Worm (Caenorhabditis elegans): ENCODE results near the gene B0303.4.

The B0303.4 gene

ce11 chrIII:8741955-8742354, 52.3 kb downstream of the B0303.4 start:
- TF ChIP-seq nhr-27 (tag; optimal IDR thresholded peaks at IDR 0.05) (no peak), ztf-25 (GFP tag; IDR thresholded peaks at IDR 0.05) (no peak), dox-1 (GFP tag; IDR thresholded peaks at IDR 0.05) (no peak), xnd-1 (tag; optimal IDR thresholded peaks at IDR 0.05) (no peak), cebp-1 (GFP tag; IDR thresholded peaks at IDR 0.05) (no peak), cebp-1 (tag; optimal IDR thresholded peaks at IDR 0.05) (no peak), Y56A3A.18 (GFP tag; IDR thresholded peaks at IDR 0.05) (no peak), hlh-26 (GFP tag; conservative IDR thresholded peaks at IDR 0.05) (no peak), F49E8.2 (tag; optimal IDR thresholded peaks at IDR 0.05; ENCODE audit: insufficient read depth) (no peak), lin-40 (tag; optimal IDR thresholded peaks at IDR 0.05) (no peak), mxl-1 (tag; optimal IDR thresholded peaks at IDR 0.05) (no peak), cebp-2 (GFP tag; IDR thresholded peaks at IDR 0.05) (no peak), nhr-90 (tag; optimal IDR thresholded peaks at IDR 0.05) (no peak), hsf-1 (GFP tag; IDR thresholded peaks at IDR 0.05) (no peak)

ce11 chrIII:8742584-8742983, 52.9 kb downstream of the B0303.4 start:
- TF ChIP-seq snpc-3.4 (tag; optimal IDR thresholded peaks at IDR 0.05) (no peak), mcd-1 (GFP tag; IDR thresholded peaks at IDR 0.05) (no peak), tbx-9 (tag; optimal IDR thresholded peaks at IDR 0.05; ENCODE audit: borderline replicate concordance) (no peak), hlh-26 (GFP tag; conservative IDR thresholded peaks at IDR 0.05) (no peak), rpc-1 (optimal IDR thresholded peaks at IDR 0.05) (no peak), rpc-1 (tag; optimal IDR thresholded peaks at IDR 0.05) (no peak), zim-3 (tag; optimal IDR thresholded peaks at IDR 0.05) (no peak), madf-8 (GFP tag; conservative IDR thresholded peaks at IDR 0.05) (no peak), F22D6.2 (tag; optimal IDR thresholded peaks at IDR 0.05) (no peak), nfyb-1 (GFP tag; IDR thresholded peaks at IDR 0.05) (no peak), cebp-2 (GFP tag; IDR thresholded peaks at IDR 0.05) (no peak), dpl-1 (GFP tag; optimal IDR thresholded peaks at IDR 0.05) (no peak), ceh-91 (GFP tag; IDR thresholded peaks at IDR 0.05) (no peak), F37B4.10 (GFP tag; IDR thresholded peaks at IDR 0.05) (no peak), Y79H2A.3 (GFP tag; conservative IDR thresholded peaks at IDR 0.05) (no peak), F52B5.7 (tag; optimal IDR thresholded peaks at IDR 0.05) (no peak), lsl-1 (GFP tag; optimal IDR thresholded peaks at IDR 0.05) (no peak), bed-2 (GFP tag; IDR thresholded peaks at IDR 0.05) (no peak), pha-4 (tag; optimal IDR thresholded peaks at IDR 0.05) (no peak), ets-4 (GFP tag; optimal IDR thresholded peaks at IDR 0.05) (no peak)
